Fruit fly (Drosophila melanogaster) whole organism, adult: ENCODE results near the gene CG5376.

Experiments used
- CG11617 ChIP-seq: fragments of 200-800 bp; sonication (Bioruptor generic); optimal IDR thresholded peaks from 2 replicates; lab custom pipeline; 2017; ENCODE audit warnings: mild to moderate bottlenecking, missing biosample characterization, missing genetic modification reagents, missing genetic modification characterization
- CG12768 ChIP-seq: fragments of 200-800 bp; sonication (Bioruptor generic); optimal IDR thresholded peaks from 2 replicates; lab custom pipeline; 2017; ENCODE audit warnings: missing biosample characterization, missing genetic modification characterization, mild to moderate bottlenecking, moderate library complexity, missing genetic modification reagents
- CG14711 ChIP-seq: fragments of 200-800 bp; sonication (Bioruptor generic); optimal IDR thresholded peaks from 2 replicates; lab custom pipeline; 2018; ENCODE audit warnings: missing biosample characterization, mild to moderate bottlenecking, missing genetic modification characterization, moderate library complexity
- CG1620 ChIP-seq: fragments of 200-800 bp; sonication (Bioruptor generic); optimal IDR thresholded peaks from 2 replicates; lab custom pipeline; 2016; ENCODE audit warnings: missing biosample characterization, missing genetic modification characterization
- CG33017 ChIP-seq: fragments of 200-800 bp; sonication (Bioruptor generic); optimal IDR thresholded peaks from 2 replicates; lab custom pipeline; 2018; ENCODE audit warnings: missing biosample characterization, mild to moderate bottlenecking, missing genetic modification characterization, moderate library complexity
- CG5204 ChIP-seq: fragments of 200-800 bp; sonication (Bioruptor generic); optimal IDR thresholded peaks from 2 replicates; lab custom pipeline; 2016; ENCODE audit warnings: missing biosample characterization, missing genetic modification characterization
- CG7045 ChIP-seq: fragments of 200-800 bp; sonication (Bioruptor generic); optimal IDR thresholded peaks from 2 replicates; lab custom pipeline; 2017; ENCODE audit warnings: missing biosample characterization, mild to moderate bottlenecking, missing genetic modification characterization
- CG7101 ChIP-seq: fragments of 200-800 bp; sonication (Bioruptor generic); optimal IDR thresholded peaks from 2 replicates; lab custom pipeline; 2018; ENCODE audit warnings: missing biosample characterization, mild to moderate bottlenecking, missing genetic modification characterization, moderate library complexity
- Clk ChIP-seq: fragments of 200-800 bp; sonication (Bioruptor generic); optimal IDR thresholded peaks from 2 replicates; lab custom pipeline; 2017; ENCODE audit warnings: missing biosample characterization, missing genetic modification characterization
- Crg-1 ChIP-seq: fragments of 200-800 bp; sonication (Bioruptor generic); optimal IDR thresholded peaks from 2 replicates; lab custom pipeline; 2016; ENCODE audit warnings: missing biosample characterization, missing genetic modification characterization
- Hr96 ChIP-seq: fragments of 200-800 bp; sonication (Bioruptor generic); optimal IDR thresholded peaks from 2 replicates; lab custom pipeline; 2016; ENCODE audit warnings: missing biosample characterization, missing genetic modification characterization
- Mnt ChIP-seq: fragments of 200-800 bp; sonication (Bioruptor generic); optimal IDR thresholded peaks from 2 replicates; lab custom pipeline; 2016; ENCODE audit warnings: missing biosample characterization, mild to moderate bottlenecking, missing genetic modification characterization
- bab1 ChIP-seq: fragments of 200-800 bp; sonication (Bioruptor generic); optimal IDR thresholded peaks from 3 replicates; lab custom pipeline; 2019; ENCODE audit warnings: missing biosample characterization, mild to moderate bottlenecking, missing genetic modification characterization, moderate library complexity
- cic ChIP-seq: fragments of 200-800 bp; sonication (Bioruptor generic); optimal IDR thresholded peaks from 2 replicates; lab custom pipeline; 2017; ENCODE audit warnings: missing biosample characterization, mild to moderate bottlenecking, missing genetic modification characterization, moderate library complexity
- cnc ChIP-seq, 2 experiments: fragments of >200 bp; optimal IDR thresholded peaks; 2 replicates each; lab custom pipeline; 2017
- kay ChIP-seq: fragments of 200-800 bp; sonication (Bioruptor generic); peaks from one replicate; lab custom pipeline; 2016; ENCODE audit warnings: missing biosample characterization, missing genetic modification characterization, borderline replicate concordance
- ovo ChIP-seq: fragments of 200-800 bp; sonication (Bioruptor generic); optimal IDR thresholded peaks from 2 replicates; lab custom pipeline; 2016; ENCODE audit warnings: missing biosample characterization, missing genetic modification characterization
- pad ChIP-seq: fragments of 200-800 bp; sonication (Bioruptor generic); optimal IDR thresholded peaks from 3 replicates; lab custom pipeline; 2017; ENCODE audit warnings: missing biosample characterization, missing genetic modification characterization, mild to moderate bottlenecking, moderate library complexity, missing genetic modification reagents
- tj ChIP-seq: fragments of 200-800 bp; sonication (Bioruptor generic); optimal IDR thresholded peaks from 3 replicates; lab custom pipeline; 2017; ENCODE audit warnings: missing biosample characterization, mild to moderate bottlenecking, missing genetic modification characterization, moderate library complexity
- toe ChIP-seq: fragments of 200-800 bp; sonication (Bioruptor generic); optimal IDR thresholded peaks from 2 replicates; lab custom pipeline; 2016; ENCODE audit warnings: missing biosample characterization, missing genetic modification characterization

The CG5376 gene

DNA sequence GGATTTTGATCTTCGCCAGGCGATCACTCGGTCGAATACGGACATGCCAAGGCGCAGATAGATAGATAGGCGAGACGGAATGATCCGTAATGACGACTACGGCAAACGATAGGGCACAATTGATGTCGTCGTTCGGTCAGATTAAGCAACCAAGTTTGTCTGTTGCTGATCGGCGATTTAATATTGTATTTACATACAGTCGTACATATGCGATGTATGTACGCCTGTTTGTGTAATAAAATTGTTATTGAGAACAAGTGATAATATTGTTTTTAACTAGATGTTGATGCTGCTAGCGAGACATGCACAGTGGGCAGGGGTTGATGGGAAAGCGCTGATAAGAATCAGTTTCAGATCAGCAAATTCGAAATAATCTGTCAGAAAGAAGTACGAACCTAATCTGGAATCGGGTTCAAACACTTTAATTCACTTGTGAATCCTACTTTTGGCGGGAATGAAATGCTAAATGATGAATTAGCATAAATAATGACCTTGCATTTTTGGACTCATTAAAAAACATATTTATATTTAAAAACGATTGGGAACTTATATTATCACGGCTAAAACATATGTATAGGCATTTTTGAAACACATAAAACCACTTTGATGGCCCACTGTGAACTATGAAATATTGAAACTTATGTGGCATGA, 33.3 kb downstream of the CG5376 start:
- TF ChIP-seq Hr96 (GFP tag; lab: Kevin White, UChicago) (no peak), Crg-1 (no peak), toe (GFP tag; lab: Kevin White, UChicago) (peak; percentile 4), CG7101 (tag; lab: Kevin White, UChicago) (no peak), CG7045 (peak; percentile 34), CG33017 (tag; lab: Kevin White, UChicago) (no peak), cnc (optimal IDR thresholded peaks at IDR 0.05; lab: Kevin White, UChicago) (peak in 1 of 2 experiments; percentile 25), tj (peak; percentile 13)

DNA sequence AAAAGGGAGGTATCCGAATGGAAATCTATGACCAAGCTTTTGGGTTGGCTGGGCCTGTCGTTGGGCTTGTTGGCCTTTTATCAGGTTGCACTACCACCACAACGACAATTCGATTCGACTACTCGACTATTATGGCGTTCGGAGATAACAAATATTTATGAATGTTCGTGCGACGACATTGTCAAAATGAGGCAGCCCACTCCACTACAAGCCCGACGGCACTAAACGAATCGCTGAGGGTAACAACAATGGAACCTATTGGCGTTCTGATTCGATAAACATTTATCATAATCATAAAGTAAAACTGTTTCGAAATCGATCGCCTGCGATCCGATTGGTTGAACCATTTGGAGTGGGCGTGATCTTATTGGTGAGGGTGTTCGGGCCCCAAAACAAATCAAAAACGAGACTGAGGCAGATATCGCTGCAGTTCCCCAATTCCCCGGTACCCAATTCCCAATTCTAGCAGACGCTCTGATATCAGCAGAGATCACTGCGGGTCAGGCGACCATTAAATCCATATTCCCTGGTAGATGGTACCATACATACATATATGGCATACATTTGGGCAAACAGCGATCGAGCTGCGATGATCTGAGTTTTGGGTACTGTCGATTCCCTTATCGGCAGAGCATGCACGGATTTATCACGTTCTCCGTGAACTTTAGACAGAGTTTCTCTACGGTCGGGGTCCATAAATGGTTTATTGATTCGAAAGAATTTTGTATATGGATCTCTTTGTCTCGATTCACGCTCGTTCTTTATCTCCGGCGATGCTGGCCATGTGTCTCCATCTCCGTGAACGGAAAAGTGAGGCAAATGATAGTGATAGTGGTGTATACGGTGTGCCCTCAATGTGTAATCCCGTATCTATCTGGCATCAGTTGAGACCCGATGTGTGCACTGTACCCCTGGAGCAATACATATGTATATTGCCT, 34.1 kb downstream of the CG5376 start:
- TF ChIP-seq cic (peak; percentile 1), CG12768 (GFP tag; lab: Kevin White, UChicago) (no peak), kay (GFP tag; lab: Kevin White, UChicago) (peak; percentile 48), CG7045 (no peak), Crg-1 (no peak)

DNA sequence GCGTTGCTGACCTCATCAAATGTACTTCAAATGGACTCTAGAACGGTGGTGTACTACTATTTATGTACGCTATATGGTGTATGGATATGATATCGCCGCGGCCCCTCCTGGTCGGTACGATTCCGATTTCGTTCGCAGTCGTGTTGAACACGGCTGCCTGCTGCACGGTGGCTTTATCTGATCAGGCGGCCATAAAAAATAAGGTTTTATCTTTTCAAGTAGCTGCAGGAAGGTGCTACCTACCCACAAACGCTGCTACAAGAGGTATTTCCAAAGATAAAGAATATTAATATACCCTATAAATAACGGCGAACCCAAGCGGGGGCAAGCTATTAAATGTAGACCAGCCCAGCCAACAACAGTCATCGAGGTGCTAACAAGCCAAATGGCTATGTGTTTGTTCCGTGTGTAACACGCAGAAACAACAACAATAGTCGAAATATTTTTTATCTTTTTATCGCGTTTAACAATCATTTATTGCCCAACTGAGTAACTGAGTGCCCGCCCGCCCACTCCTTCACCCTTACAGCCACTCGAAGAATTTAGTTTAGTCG, 38.8 kb downstream of the CG5376 start:
- TF ChIP-seq CG12768 (GFP tag; lab: Kevin White, UChicago) (no peak), CG7045 (no peak), CG33017 (tag; lab: Kevin White, UChicago) (no peak), CG1620 (no peak), CG7101 (tag; lab: Kevin White, UChicago) (no peak), Crg-1 (no peak), CG5204 (GFP tag; lab: Kevin White, UChicago) (no peak), toe (GFP tag; lab: Kevin White, UChicago) (no peak)

dm6 chr3R:22447874-22448254, 40.9 kb downstream of the CG5376 start, which contains the start of gene CG34376:
CG34376 (plus strand) TSS chr3R:22448099.
- no peak for TF ChIP-seq toe (GFP tag; lab: Kevin White, UChicago)
- TF ChIP-seq CG14711 (tag; lab: Kevin White, UChicago) = no peak
- no peak for TF ChIP-seq cnc (optimal IDR thresholded peaks at IDR 0.05; lab: Kevin White, UChicago)
- no peak for TF ChIP-seq CG1620
- no peak for TF ChIP-seq pad (GFP tag; lab: Kevin White, UChicago)
- peak; percentile 79 for TF ChIP-seq Mnt (GFP tag; lab: Kevin White, UChicago)
- no peak for TF ChIP-seq tj
- TF ChIP-seq CG11617 = peak; percentile 21
- TF ChIP-seq CG33017 (tag; lab: Kevin White, UChicago) = no peak
- peak; percentile 60 for TF ChIP-seq cic
- no peak for TF ChIP-seq Clk (GFP tag; lab: Kevin White, UChicago)
- TF ChIP-seq kay (GFP tag; lab: Kevin White, UChicago) = no peak
- peak; percentile 48 for TF ChIP-seq bab1 (GFP tag; lab: Kevin White, UChicago)
- TF ChIP-seq CG7101 (tag; lab: Kevin White, UChicago) = peak; percentile 15
- TF ChIP-seq ovo (GFP tag; lab: Kevin White, UChicago) = no peak
- peak; percentile 74 for TF ChIP-seq CG12768 (GFP tag; lab: Kevin White, UChicago)
- TF ChIP-seq CG7045 = no peak
- TF ChIP-seq CG5204 (GFP tag; lab: Kevin White, UChicago) = peak; percentile 8
- TF ChIP-seq Hr96 (GFP tag; lab: Kevin White, UChicago) = peak; percentile 61
- peak; percentile 27 for TF ChIP-seq Crg-1

dm6 chr3R:22447195-22447873, 41.4 kb downstream of the CG5376 start, which contains the start of gene CG34288:
CG34288 (minus strand) TSS chr3R:22447263.
- TF ChIP-seq CG12768 (GFP tag; lab: Kevin White, UChicago) (peak; percentile 48), toe (GFP tag; lab: Kevin White, UChicago) (peak; percentile 15), Crg-1 (no peak), CG11617 (no peak), CG14711 (tag; lab: Kevin White, UChicago) (no peak), Hr96 (GFP tag; lab: Kevin White, UChicago) (peak; percentile 9), CG33017 (tag; lab: Kevin White, UChicago) (peak; percentile 38), CG7101 (tag; lab: Kevin White, UChicago) (peak; percentile 52), kay (GFP tag; lab: Kevin White, UChicago) (peak; percentile 62), pad (GFP tag; lab: Kevin White, UChicago) (peak; percentile 14), cic (peak; percentile 87), Mnt (GFP tag; lab: Kevin White, UChicago) (peak; percentile 75)

- TF ChIP-seq bab1 (GFP tag; lab: Kevin White, UChicago) (peak; percentile 3), CG5204 (GFP tag; lab: Kevin White, UChicago) (no peak), pad (GFP tag; lab: Kevin White, UChicago) (no peak), Hr96 (GFP tag; lab: Kevin White, UChicago) (no peak), Mnt (GFP tag; lab: Kevin White, UChicago) (peak; percentile 93), CG11617 (no peak), kay (GFP tag; lab: Kevin White, UChicago) (peak; percentile 93), CG14711 (tag; lab: Kevin White, UChicago) (no peak)
Measured at dm6 chr3R:22446493-22446892, 42.3 kb downstream of the CG5376 start, which contains the start of gene CG12499. CG12499 (minus strand) TSS chr3R:22446587.
